Worm (Caenorhabditis elegans): ENCODE measurements around the gene Y57G11C.14.

The Y57G11C.14 gene

ce11 chrIV:14793900-14794624 is 5.0 kb upstream of the Y57G11C.14 start (continued):
- TF ChIP-seq M03D4.4 (tag; optimal IDR thresholded peaks at IDR 0.05) (no peak), mab-5 (tag; optimal IDR thresholded peaks at IDR 0.05) (no peak), flh-1 (GFP tag; optimal IDR thresholded peaks at IDR 0.05) (no peak)

ce11 chrIV:14795918-14796488 is 3.1 kb upstream of the Y57G11C.14 start, which contains the start of gene coq-3:
TSS of gene coq-3 (minus strand) at chrIV:14796324.
- TF ChIP-seq nhr-76 (tag; optimal IDR thresholded peaks at IDR 0.05) (no peak), M03D4.4 (tag; optimal IDR thresholded peaks at IDR 0.05) (no peak), snpc-4 (tag; optimal IDR thresholded peaks at IDR 0.05) (no peak), pha-4 (tag; optimal IDR thresholded peaks at IDR 0.05) (no peak), unc-120 (tag; optimal IDR thresholded peaks at IDR 0.05; ENCODE audit: poor library complexity, severe bottlenecking) (no peak), tbx-8 (GFP tag; optimal IDR thresholded peaks at IDR 0.05) (no peak), ceh-43 (GFP tag; optimal IDR thresholded peaks at IDR 0.05) (no peak), nhr-237 (tag; optimal IDR thresholded peaks at IDR 0.05) (no peak), flh-1 (GFP tag; optimal IDR thresholded peaks at IDR 0.05) (no peak), elt-3 (tag; optimal IDR thresholded peaks at IDR 0.05) (no peak), mep-1 (tag; optimal IDR thresholded peaks at IDR 0.05) (no peak), sptf-1 (tag; optimal IDR thresholded peaks at IDR 0.05) (no peak), nhr-2 (tag; optimal IDR thresholded peaks at IDR 0.05) (no peak), bed-3 (GFP tag; optimal IDR thresholded peaks at IDR 0.05) (no peak), lin-13 (tag; optimal IDR thresholded peaks at IDR 0.05) (no peak), zip-8 (tag; optimal IDR thresholded peaks at IDR 0.05) (no peak), nhr-12 (tag; optimal IDR thresholded peaks at IDR 0.05) (no peak), ces-1 (GFP tag; optimal IDR thresholded peaks at IDR 0.05) (no peak)

ce11 chrIV:14797354-14797753 is 1.8 kb upstream of the Y57G11C.14 start, which contains the start of the genes Y57G11C.1147 and nuo-3:
TSS of gene Y57G11C.1147 (minus strand) at chrIV:14797514.
TSS of gene nuo-3 (minus strand) at chrIV:14797544.
- no peak for TF ChIP-seq sptf-1 (tag; optimal IDR thresholded peaks at IDR 0.05)
- TF ChIP-seq flh-1 (GFP tag; optimal IDR thresholded peaks at IDR 0.05), result no peak
- TF ChIP-seq sem-2 (GFP tag; optimal IDR thresholded peaks at IDR 0.05), result no peak
- no peak for TF ChIP-seq nhr-2 (tag; optimal IDR thresholded peaks at IDR 0.05)
- no peak for TF ChIP-seq blmp-1 (tag; optimal IDR thresholded peaks at IDR 0.05)

DNA sequence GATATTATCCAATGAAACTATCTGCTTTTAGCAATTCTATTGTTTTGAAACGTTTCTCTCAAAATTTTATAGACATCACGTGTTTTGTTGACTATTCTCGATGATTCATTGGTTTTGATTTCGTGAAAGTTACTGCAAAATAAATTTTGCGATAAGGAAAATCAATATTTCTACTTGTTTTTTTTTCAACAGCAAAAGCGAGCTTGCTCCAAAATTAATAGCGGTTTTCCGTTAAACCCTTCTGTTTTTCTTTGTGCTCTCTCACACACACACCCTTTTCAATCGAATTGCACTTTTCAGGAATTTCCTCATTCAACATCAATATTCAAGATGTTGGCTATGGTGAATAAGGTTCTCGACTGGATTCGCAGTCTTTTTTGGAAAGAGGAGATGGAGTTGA is 1.3 kb upstream of the Y57G11C.14 start, which contains the start of gene arl-8:
arl-8 (plus strand) TSS at position 301 of the 400 bp plus-strand sequence.
- no peak for TF ChIP-seq sem-2 (GFP tag; optimal IDR thresholded peaks at IDR 0.05)
- TF ChIP-seq blmp-1 (tag; optimal IDR thresholded peaks at IDR 0.05), result no peak
- no peak for TF ChIP-seq lin-32 (GFP tag; optimal IDR thresholded peaks at IDR 0.05)
- no peak for TF ChIP-seq unc-39 (tag; optimal IDR thresholded peaks at IDR 0.05)
- TF ChIP-seq nhr-2 (tag; optimal IDR thresholded peaks at IDR 0.05), result no peak
- no peak for TF ChIP-seq flh-1 (GFP tag; optimal IDR thresholded peaks at IDR 0.05)

DNA sequence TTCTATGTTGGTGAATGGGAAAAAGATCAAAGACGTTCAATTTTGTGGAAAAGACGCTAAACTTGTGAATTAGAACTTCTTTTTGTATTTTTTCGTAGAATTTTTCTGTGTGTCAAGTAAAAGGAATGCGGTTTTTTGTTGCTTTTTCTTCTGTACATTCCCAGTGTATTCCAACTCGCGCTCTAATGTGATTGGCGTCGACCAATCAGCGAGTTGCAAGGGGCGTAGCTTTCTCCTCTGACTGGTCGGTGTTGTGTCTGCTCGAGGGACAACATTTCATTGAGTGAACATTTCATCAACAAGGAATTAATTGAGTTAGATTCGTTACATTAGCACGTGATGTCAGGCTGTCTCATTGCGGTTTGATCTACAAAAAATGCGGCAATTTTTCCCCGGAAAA is 1.8 kb downstream of the Y57G11C.14 start:
- no peak for TF ChIP-seq nhr-237 (tag; optimal IDR thresholded peaks at IDR 0.05)
- no peak for TF ChIP-seq flh-1 (GFP tag; optimal IDR thresholded peaks at IDR 0.05)
- TF ChIP-seq zip-8 (tag; optimal IDR thresholded peaks at IDR 0.05), result no peak
- no peak for TF ChIP-seq blmp-1 (tag; optimal IDR thresholded peaks at IDR 0.05)
- TF ChIP-seq tbx-8 (GFP tag; optimal IDR thresholded peaks at IDR 0.05), result no peak
- no peak for TF ChIP-seq ces-1 (GFP tag; optimal IDR thresholded peaks at IDR 0.05)
- TF ChIP-seq snpc-4 (tag; optimal IDR thresholded peaks at IDR 0.05), result no peak
- no peak for TF ChIP-seq elt-3 (tag; optimal IDR thresholded peaks at IDR 0.05)
- no peak for TF ChIP-seq bed-3 (GFP tag; optimal IDR thresholded peaks at IDR 0.05)

DNA sequence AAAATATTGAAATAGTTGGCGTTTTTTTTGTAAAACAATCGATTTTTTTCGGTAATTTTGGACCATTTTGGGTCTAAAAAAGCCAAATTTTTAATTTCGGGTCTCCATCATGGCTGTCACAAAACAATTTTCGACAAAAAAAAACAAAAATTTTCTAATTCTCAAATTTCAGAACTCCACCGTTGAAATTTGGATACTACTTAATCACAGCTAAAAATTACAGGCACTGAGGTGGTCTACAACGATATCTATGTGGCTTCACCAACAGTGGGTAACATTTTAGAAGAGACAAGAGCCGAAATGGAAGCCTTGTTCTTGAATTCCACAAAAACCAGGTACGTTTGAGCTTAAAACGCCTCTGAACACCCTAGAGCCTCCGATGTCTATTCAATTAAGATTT is 3.2 kb downstream of the Y57G11C.14 start, which contains the start of gene Y57G11C.1142:
Y57G11C.1142 (plus strand) TSS at position 301 of the 400 bp plus-strand sequence.
- TF ChIP-seq lin-32 (GFP tag; optimal IDR thresholded peaks at IDR 0.05), result no peak
- no peak for TF ChIP-seq elt-1 (tag; optimal IDR thresholded peaks at IDR 0.05; ENCODE audit: borderline replicate concordance, insufficient read depth)
- TF ChIP-seq bed-3 (GFP tag; optimal IDR thresholded peaks at IDR 0.05), result no peak
- no peak for TF ChIP-seq blmp-1 (tag; optimal IDR thresholded peaks at IDR 0.05)
- TF ChIP-seq flh-1 (GFP tag; optimal IDR thresholded peaks at IDR 0.05), result no peak
- TF ChIP-seq pha-4 (tag; optimal IDR thresholded peaks at IDR 0.05), result no peak

DNA sequence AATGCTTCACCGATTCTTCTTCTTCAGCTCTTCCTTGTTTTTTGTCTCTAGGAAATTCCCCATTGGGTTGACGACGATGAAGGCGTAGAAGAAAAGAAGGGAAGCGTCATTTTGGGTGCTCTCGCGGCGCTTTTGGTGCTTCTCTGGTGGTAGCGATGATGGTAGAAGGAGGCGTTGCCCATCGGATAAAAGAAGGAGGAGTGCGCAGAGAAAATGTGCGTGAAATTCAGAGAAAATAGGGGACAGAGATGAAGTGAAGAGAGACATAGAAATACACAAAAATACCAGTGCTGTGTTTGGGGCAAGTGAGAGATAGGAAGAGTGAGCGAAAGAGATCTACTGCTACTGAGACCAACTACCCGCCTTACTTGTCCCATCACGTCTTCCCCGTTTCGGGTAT is 7.8 kb downstream of the Y57G11C.14 start, which contains the start of gene oig-5:
oig-5 (plus strand) TSS at position 301 of the 400 bp plus-strand sequence.
- TF ChIP-seq ceh-39 (tag; optimal IDR thresholded peaks at IDR 0.05), result no peak
- TF ChIP-seq cnd-1 (tag; optimal IDR thresholded peaks at IDR 0.05), result no peak
- no peak for TF ChIP-seq lin-13 (tag; optimal IDR thresholded peaks at IDR 0.05)
- TF ChIP-seq sptf-1 (tag; optimal IDR thresholded peaks at IDR 0.05), result no peak
- TF ChIP-seq zip-8 (tag; optimal IDR thresholded peaks at IDR 0.05), result no peak
- TF ChIP-seq elt-1 (tag; optimal IDR thresholded peaks at IDR 0.05; ENCODE audit: borderline replicate concordance, insufficient read depth), result no peak
